Fruit fly (Drosophila melanogaster): Measurements from ENCODE around the gene GstO1.
A peak's percentile ranks its signal among the peaks of the same experiment; 100 is the strongest.

The GstO1 gene

DNA sequence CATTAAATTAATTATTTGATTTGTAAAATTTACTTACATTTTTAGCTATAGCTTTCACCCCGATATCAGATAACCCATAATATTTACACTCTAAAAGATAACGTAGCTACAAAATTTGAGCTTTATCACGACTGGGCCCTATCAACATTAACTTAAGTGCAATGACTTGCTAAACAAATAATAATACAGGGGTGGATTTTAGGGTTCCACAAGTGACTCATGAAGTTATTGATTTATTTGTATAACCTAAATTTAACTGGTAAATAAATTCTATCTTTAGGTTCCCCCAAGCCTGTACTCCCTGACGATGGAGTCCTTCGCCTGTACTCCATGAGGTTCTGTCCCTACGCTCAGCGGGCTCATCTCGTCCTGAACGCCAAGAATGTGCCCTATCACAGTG lies 5.4 kb downstream of the GstO1 start (continued):
- no peak for TF ChIP-seq CG4282 (GFP tag; optimal IDR thresholded peaks at IDR 0.05)
- no peak for TF ChIP-seq psq (GFP tag; optimal IDR thresholded peaks at IDR 0.05)
- TF ChIP-seq Doc3 (GFP tag; IDR thresholded peaks at IDR 0.05; ENCODE audit: partially characterized antibody): no peak
- peak; percentile 14 for TF ChIP-seq HHEX (GFP tag; optimal IDR thresholded peaks at IDR 0.05)
- no peak for TF ChIP-seq jing (GFP tag; optimal IDR thresholded peaks at IDR 0.05)
- TF ChIP-seq grn (GFP tag; optimal IDR thresholded peaks at IDR 0.05): peak; percentile 66
- no peak for TF ChIP-seq nau (GFP tag; optimal IDR thresholded peaks at IDR 0.05)
- TF ChIP-seq salm (tag; optimal IDR thresholded peaks at IDR 0.05): no peak
- no peak for TF ChIP-seq lilli (GFP tag; optimal IDR thresholded peaks at IDR 0.05)
- no peak for TF ChIP-seq cg (GFP tag; optimal IDR thresholded peaks at IDR 0.05)
- no peak for TF ChIP-seq ken (GFP tag; IDR thresholded peaks at IDR 0.05)
- no peak for TF ChIP-seq Dfd (GFP tag; optimal IDR thresholded peaks at IDR 0.05)
- no peak for TF ChIP-seq pb (GFP tag; optimal IDR thresholded peaks at IDR 0.05)
- peak; percentile 49; the same call in 1 of the 2 replicates for TF ChIP-seq GATAe (GFP tag; conservative IDR thresholded peaks at IDR 0.05)
- no peak for TF ChIP-seq z (GFP tag; IDR thresholded peaks at IDR 0.05)
- no peak for TF ChIP-seq hbn (GFP tag; IDR thresholded peaks at IDR 0.05; ENCODE audit: partially characterized antibody)
- TF ChIP-seq mam (GFP tag; optimal IDR thresholded peaks at IDR 0.05): no peak
- no peak for TF ChIP-seq phol (tag; optimal IDR thresholded peaks at IDR 0.05)
- no peak for TF ChIP-seq Mrtf (GFP tag; IDR thresholded peaks at IDR 0.05)
- TF ChIP-seq PHDP (tag; optimal IDR thresholded peaks at IDR 0.05): no peak
- TF ChIP-seq Rfx (GFP tag; IDR thresholded peaks at IDR 0.05): peak; percentile 39
- TF ChIP-seq CG30403 (GFP tag; optimal IDR thresholded peaks at IDR 0.05): no peak
- no peak for TF ChIP-seq slou (GFP tag; optimal IDR thresholded peaks at IDR 0.05)
- TF ChIP-seq Atf6 (GFP tag; IDR thresholded peaks at IDR 0.05): peak; percentile 32; the same call in 1 of the 2 replicates
- TF ChIP-seq lola (GFP tag; optimal IDR thresholded peaks at IDR 0.05): no peak
- no peak for TF ChIP-seq abd-A (tag; optimal IDR thresholded peaks at IDR 0.05)
- no peak for TF ChIP-seq fru (optimal IDR thresholded peaks at IDR 0.05)
- TF ChIP-seq CG4854 (GFP tag; optimal IDR thresholded peaks at IDR 0.05): no peak
- TF ChIP-seq run (tag; optimal IDR thresholded peaks at IDR 0.05): no peak
- no peak for TF ChIP-seq ERR (GFP tag; optimal IDR thresholded peaks at IDR 0.05)
- TF ChIP-seq CG16815 (GFP tag; optimal IDR thresholded peaks at IDR 0.05): no peak
- 0 out of 2 replicates have a peak, but pooled peaks have one; percentile 11 for TF ChIP-seq Bgb (GFP tag; IDR thresholded peaks at IDR 0.05; ENCODE audit: partially characterized antibody)
- TF ChIP-seq tin (GFP tag; optimal IDR thresholded peaks at IDR 0.05): no peak
- peak; percentile 66 for TF ChIP-seq CG13894 (tag; optimal IDR thresholded peaks at IDR 0.05)
- TF ChIP-seq CG32532 (GFP tag; IDR thresholded peaks at IDR 0.05): no peak
- TF ChIP-seq ci (GFP tag; IDR thresholded peaks at IDR 0.05): peak; percentile 18; the same call in 1 of the 3 replicates
- TF ChIP-seq CG6765 (GFP tag; optimal IDR thresholded peaks at IDR 0.05): peak; percentile 28
- TF ChIP-seq CkIIα-i1 (GFP tag; IDR thresholded peaks at IDR 0.05): no peak
- TF ChIP-seq lab (GFP tag; optimal IDR thresholded peaks at IDR 0.05): peak; percentile 62
- no peak for TF ChIP-seq disco-r (GFP tag; optimal IDR thresholded peaks at IDR 0.05)
- TF ChIP-seq sug (tag; optimal IDR thresholded peaks at IDR 0.05): peak; percentile 31
- no peak for TF ChIP-seq otp (GFP tag; IDR thresholded peaks at IDR 0.05)
- TF ChIP-seq nerfin-1 (tag; optimal IDR thresholded peaks at IDR 0.05): no peak
- TF ChIP-seq sens-2 (GFP tag; IDR thresholded peaks at IDR 0.05): no peak
- no peak for TF ChIP-seq Neu2 (GFP tag; optimal IDR thresholded peaks at IDR 0.05; ENCODE audit: borderline replicate concordance)
- TF ChIP-seq CG11695 (GFP tag; IDR thresholded peaks at IDR 0.05): 0 out of 3 replicates have a peak, but pooled peaks have one; percentile 24
- peak; percentile 70 for TF ChIP-seq bigmax (GFP tag; optimal IDR thresholded peaks at IDR 0.05)
- TF ChIP-seq Fer3 (tag; optimal IDR thresholded peaks at IDR 0.05): peak; percentile 5
- TF ChIP-seq twi (tag; optimal IDR thresholded peaks at IDR 0.05): no peak
- peak; percentile 21 for TF ChIP-seq CG2678 (tag; optimal IDR thresholded peaks at IDR 0.05)
- TF ChIP-seq Rx (GFP tag; IDR thresholded peaks at IDR 0.05): no peak
- no peak for TF ChIP-seq CG18764 (GFP tag; optimal IDR thresholded peaks at IDR 0.05)

Data from whole organism, embryonic.